Worm (Caenorhabditis elegans): ENCODE data around the gene ZK899.7.

- peak; percentile 31 for TF ChIP-seq fkh-10 (GFP tag; optimal IDR thresholded peaks at IDR 0.05)
- TF ChIP-seq snu-23 (GFP tag; optimal IDR thresholded peaks at IDR 0.05): peak; percentile 87
- TF ChIP-seq nhr-12 (tag; optimal IDR thresholded peaks at IDR 0.05): no peak
- no peak for TF ChIP-seq aly-2 (tag; optimal IDR thresholded peaks at IDR 0.05)
These were observed 18.3 kb upstream of the ZK899.7 start for ce11 chrX:9467573-9467972.

Measured in whole organism, L1 larva.